Worm (Caenorhabditis elegans) whole organism, young adult: ENCODE results near the gene C52B11.5.

ENCODE experiments used
- F39B2.1 ChIP-seq: fragments of 200-800 bp; sonication (Bioruptor generic); IDR thresholded peaks from 2 replicates; pipeline ENCODE4 v1.3.6; 2022; ENCODE audit warnings: missing genetic modification reagents, missing genetic modification characterization, missing compliant biosample characterization
- ama-1 ChIP-seq, 3 experiments: fragments of 150-350 bp in 1 of 3; sonication (generic microtip) in 2 of 3; optimal IDR thresholded peaks; 2 replicates each; lab custom pipeline; 2014 to 2018; ENCODE audit warnings: missing biosample characterization in 2 of 3, missing genetic modification characterization in 2 of 3, missing genetic modification reagents in 2 of 3
- attf-5 ChIP-seq: fragments of 200-800 bp; sonication (Bioruptor generic); optimal IDR thresholded peaks from 2 replicates; lab custom pipeline; 2018; ENCODE audit warnings: mild to moderate bottlenecking, missing genetic modification characterization, missing compliant biosample characterization
- dpl-1 ChIP-seq: fragments of 150-350 bp; optimal IDR thresholded peaks from 2 replicates; lab custom pipeline; 2014; ENCODE audit warnings: missing biosample characterization, missing genetic modification reagents, missing genetic modification characterization
- efl-1 ChIP-seq: fragments of 150-350 bp; optimal IDR thresholded peaks from 2 replicates; lab custom pipeline; 2014; ENCODE audit warnings: missing biosample characterization, missing genetic modification reagents, missing genetic modification characterization
- let-526 ChIP-seq: fragments of 200-800 bp; sonication (Bioruptor generic); IDR thresholded peaks from 2 replicates; pipeline ENCODE4 v1.3.6; 2022; ENCODE audit warnings: missing genetic modification reagents, missing genetic modification characterization, missing compliant biosample characterization
- lin-35 ChIP-seq, 3 experiments: fragments of 150-350 bp in 2 of 3; sonication (generic microtip) in 1 of 3; optimal IDR thresholded peaks; 2 replicates each; lab custom pipeline; 2014 to 2018; ENCODE audit warnings: missing biosample characterization in 3 of 3, missing genetic modification characterization in 3 of 3, missing genetic modification reagents in 3 of 3
- lir-1 ChIP-seq: fragments of 200-800 bp; sonication (Bioruptor generic); conservative IDR thresholded peaks from 2 replicates; pipeline ENCODE4 v1.3.6; 2022; ENCODE audit warnings: missing genetic modification reagents, missing genetic modification characterization, missing compliant biosample characterization
- mes-4 ChIP-seq: sonication (generic microtip); optimal IDR thresholded peaks from 2 replicates; lab custom pipeline; 2016; ENCODE audit warnings: missing genotype, missing genetic modification characterization, missing compliant biosample characterization
- snpc-4 ChIP-seq, 5 experiments: fragments of 150-350 bp in 1 of 5; sonication (generic microtip) in 4 of 5; optimal IDR thresholded peaks; 2 replicates each; lab custom pipeline; 2014 to 2018; ENCODE audit warnings: missing genetic modification characterization in 5 of 5, missing biosample characterization in 3 of 5, antibody characterized with exemption in 2 of 5, mild to moderate bottlenecking in 2 of 5, missing compliant biosample characterization in 2 of 5, missing genotype in 2 of 5, moderate library complexity in 2 of 5, missing genetic modification reagents in 1 of 5
- somi-1 ChIP-seq: fragments of 200-800 bp; sonication (Bioruptor generic); optimal IDR thresholded peaks from 2 replicates; lab custom pipeline; 2018; ENCODE audit warnings: mild to moderate bottlenecking, missing genetic modification characterization, missing compliant biosample characterization
- ztf-6 ChIP-seq: fragments of 200-800 bp; sonication (Bioruptor generic); IDR thresholded peaks from 2 replicates; pipeline ENCODE4 v1.3.6; 2022; ENCODE audit warnings: missing genetic modification reagents, missing genetic modification characterization, missing compliant biosample characterization

- no peak for TF ChIP-seq efl-1 (GFP tag; lab: Kevin White, UChicago)
- TF ChIP-seq lin-35 (GFP tag; optimal IDR thresholded peaks at IDR 0.05; lab: Kevin White, UChicago), result no peak
- no peak for TF ChIP-seq ama-1 (optimal IDR thresholded peaks at IDR 0.05; lab: Kevin White, UChicago)
- TF ChIP-seq ama-1 (GFP tag; optimal IDR thresholded peaks at IDR 0.05; lab: Kevin White, UChicago), result no peak
- no peak for TF ChIP-seq mes-4 (tag; lab: Kevin White, UChicago)
- TF ChIP-seq lir-1 (GFP tag; lab: Robert Waterston, UW), result no peak
- TF ChIP-seq F39B2.1 (GFP tag; lab: Robert Waterston, UW), result no peak
- no peak for TF ChIP-seq attf-5 (GFP tag; lab: Kevin White, UChicago)
- no peak for TF ChIP-seq snpc-4 (GFP tag; optimal IDR thresholded peaks at IDR 0.05; lab: Kevin White, UChicago)
- TF ChIP-seq snpc-4 (tag; optimal IDR thresholded peaks at IDR 0.05; lab: Kevin White, UChicago), result no peak
- TF ChIP-seq ztf-6 (GFP tag; lab: Robert Waterston, UW), result no peak
- TF ChIP-seq let-526, result no peak
- no peak for TF ChIP-seq dpl-1
- no peak for TF ChIP-seq somi-1 (GFP tag; lab: Kevin White, UChicago)
These were observed 7.3 kb upstream of the C52B11.5 start for ce11 chrX:1265336-1265735.
